Fruit fly (Drosophila melanogaster): ENCODE results near the gene CG3165.

DNA sequence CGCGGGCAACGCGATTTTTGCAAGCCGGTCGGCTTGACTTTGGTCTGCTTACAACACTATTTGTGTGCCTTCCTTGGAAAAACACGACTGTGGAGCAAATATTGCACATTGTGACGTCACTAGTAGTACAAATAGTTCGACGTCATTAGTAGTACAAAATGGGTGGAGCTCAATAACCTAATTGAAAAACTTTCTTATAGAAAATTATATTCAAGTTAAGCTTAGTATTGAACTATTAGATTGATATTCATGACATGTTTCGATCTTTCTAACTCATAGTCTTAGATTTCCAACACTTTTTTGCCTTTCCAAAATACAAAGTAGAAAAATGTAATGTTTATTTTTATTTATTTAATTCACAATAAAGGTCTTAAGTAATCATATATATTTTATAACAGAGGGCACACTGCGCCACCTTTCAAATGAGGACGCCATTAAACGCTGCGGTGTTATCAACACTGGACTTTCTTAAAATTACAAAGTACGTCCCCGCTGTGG, 4.4 kb upstream of the CG3165 start, which contains the start of the genes Rrp1 and gammaTub23C:
- TF ChIP-seq CG8478 (optimal IDR thresholded peaks at IDR 0.05) (no peak), CTCF (optimal IDR thresholded peaks at IDR 0.05) (no peak)

Measured in S2 (cell line).